Fruit fly (Drosophila melanogaster) whole organism, embryonic: ENCODE results near the gene CG11672.
A peak's percentile ranks its signal among the peaks of the same experiment; 100 is the strongest.

Source experiments
- Atf3 ChIP-seq: fragments of 200-800 bp; sonication (Bioruptor generic); optimal IDR thresholded peaks from 3 replicates; lab custom pipeline; 2016; ENCODE audit warnings: missing biosample characterization, missing genetic modification characterization
- Bdp1 ChIP-seq: fragments of 200-800 bp; sonication (Bioruptor generic); optimal IDR thresholded peaks from 3 replicates; lab custom pipeline; 2016; ENCODE audit warnings: missing biosample characterization, missing genetic modification characterization
- BtbVII ChIP-seq: fragments of 200-800 bp; sonication (Bioruptor generic); optimal IDR thresholded peaks from 3 replicates; lab custom pipeline; 2017; ENCODE audit warnings: missing biosample characterization, mild to moderate bottlenecking, missing genetic modification characterization
- Bteb2 ChIP-seq: fragments of 200-800 bp; sonication (Bioruptor generic); optimal IDR thresholded peaks from 2 replicates; lab custom pipeline; 2016; ENCODE audit warnings: missing biosample characterization, missing genetic modification characterization
- CG10147 ChIP-seq: fragments of 200-800 bp; sonication (Bioruptor generic); optimal IDR thresholded peaks from 2 replicates; lab custom pipeline; 2019; ENCODE audit warnings: missing biosample characterization, mild to moderate bottlenecking, missing genetic modification characterization, moderate library complexity
- CG12219 ChIP-seq: fragments of 200-800 bp; sonication (Bioruptor generic); optimal IDR thresholded peaks from 3 replicates; lab custom pipeline; 2018; ENCODE audit warnings: missing biosample characterization, mild to moderate bottlenecking, missing genetic modification characterization
- CG12769 ChIP-seq: fragments of 200-800 bp; sonication (Bioruptor generic); optimal IDR thresholded peaks from 2 replicates; lab custom pipeline; 2019; ENCODE audit warnings: missing biosample characterization, mild to moderate bottlenecking, missing genetic modification characterization, moderate library complexity
- CG17385 ChIP-seq: fragments of 200-800 bp; sonication (Bioruptor generic); optimal IDR thresholded peaks from 3 replicates; lab custom pipeline; 2018; ENCODE audit warnings: missing biosample characterization, mild to moderate bottlenecking, missing genetic modification characterization
- CG18262 ChIP-seq: fragments of 200-800 bp; optimal IDR thresholded peaks from 3 replicates; lab custom pipeline; 2019; ENCODE audit warnings: missing biosample characterization, mild to moderate bottlenecking, missing genetic modification characterization, moderate library complexity
- CG1832 ChIP-seq: fragments of 200-800 bp; sonication (Bioruptor generic); optimal IDR thresholded peaks from 2 replicates; lab custom pipeline; 2017; ENCODE audit warnings: missing biosample characterization, mild to moderate bottlenecking, missing genetic modification characterization, inconsistent platforms
- CG2678 ChIP-seq: fragments of 200-800 bp; sonication (Bioruptor generic); optimal IDR thresholded peaks from 3 replicates; lab custom pipeline; 2019; ENCODE audit warnings: missing biosample characterization, mild to moderate bottlenecking, missing genetic modification characterization, moderate library complexity
- CG2712 ChIP-seq: fragments of 200-800 bp; optimal IDR thresholded peaks from 3 replicates; lab custom pipeline; 2019; ENCODE audit warnings: missing biosample characterization, mild to moderate bottlenecking, missing genetic modification characterization, moderate library complexity
- CG3163 ChIP-seq: fragments of 200-800 bp; sonication (Bioruptor generic); optimal IDR thresholded peaks from 3 replicates; lab custom pipeline; 2016; ENCODE audit warnings: missing biosample characterization, missing genetic modification characterization
- CG4820 ChIP-seq: fragments of 200-800 bp; sonication (Bioruptor generic); optimal IDR thresholded peaks from 3 replicates; lab custom pipeline; 2016; ENCODE audit warnings: missing biosample characterization, missing genetic modification characterization
- CG5245 ChIP-seq: fragments of 200-800 bp; sonication (Bioruptor generic); optimal IDR thresholded peaks from 3 replicates; lab custom pipeline; 2016; ENCODE audit warnings: missing biosample characterization, missing genetic modification characterization
- CG5953 ChIP-seq: fragments of 200-800 bp; sonication (Bioruptor generic); IDR thresholded peaks from 2 replicates; pipeline ENCODE4 v1.3.6; 2022; ENCODE audit warnings: missing biosample characterization, missing genetic modification characterization
- CG6689 ChIP-seq: fragments of 200-800 bp; sonication (Bioruptor generic); IDR thresholded peaks from 2 replicates; pipeline ENCODE4 v1.3.6; 2022; ENCODE audit warnings: missing biosample characterization, missing genetic modification characterization
- CG6765 ChIP-seq: fragments of 200-800 bp; sonication (Bioruptor generic); optimal IDR thresholded peaks from 3 replicates; lab custom pipeline; 2017; ENCODE audit warnings: missing biosample characterization, mild to moderate bottlenecking, missing genetic modification characterization
- CG6791 ChIP-seq: fragments of 200-800 bp; sonication (Bioruptor generic); IDR thresholded peaks from 3 replicates; pipeline ENCODE4 v1.3.6; 2022; ENCODE audit warnings: missing biosample characterization, missing genetic modification characterization; ENCODE audit not compliant: partially characterized antibody
- CG7839 ChIP-seq: fragments of 200-800 bp; sonication (Bioruptor generic); optimal IDR thresholded peaks from 3 replicates; lab custom pipeline; 2018; ENCODE audit warnings: missing biosample characterization, mild to moderate bottlenecking, missing genetic modification characterization, moderate library complexity
- CoRest ChIP-seq: fragments of 200-800 bp; sonication (Bioruptor generic); optimal IDR thresholded peaks from 3 replicates; lab custom pipeline; 2018; ENCODE audit warnings: missing biosample characterization, mild to moderate bottlenecking, missing genetic modification characterization, moderate library complexity
- D ChIP-seq, 2 experiments: fragments of 200-800 bp in 1 of 2; fragments of >200 bp in 1 of 2; sonication (Bioruptor generic) in 1 of 2; optimal IDR thresholded peaks; 2 replicates in 1 of 2; 3 replicates in 1 of 2; lab custom pipeline; 2017; ENCODE audit warnings: mild to moderate bottlenecking in 1 of 2, missing biosample characterization in 1 of 2, missing genetic modification characterization in 1 of 2, missing genetic modification reagents in 1 of 2
- Deaf1 ChIP-seq: fragments of 200-800 bp; optimal IDR thresholded peaks from 3 replicates; lab custom pipeline; 2019; ENCODE audit warnings: missing biosample characterization, mild to moderate bottlenecking, missing genetic modification characterization, moderate library complexity
- Doc2 ChIP-seq: fragments of 200-800 bp; sonication (Bioruptor generic); IDR thresholded peaks from 2 replicates; pipeline ENCODE4 v1.3.6; 2022; ENCODE audit warnings: missing biosample characterization, missing genetic modification characterization
- Dref ChIP-seq: fragments of 200-800 bp; sonication (Bioruptor generic); IDR thresholded peaks from 2 replicates; pipeline ENCODE4 v1.3.6; 2022; ENCODE audit warnings: missing biosample characterization, missing genetic modification characterization
- Drgx ChIP-seq: fragments of 200-800 bp; sonication (Bioruptor generic); IDR thresholded peaks from 2 replicates; pipeline ENCODE4 v1.3.6; 2022; ENCODE audit warnings: missing biosample characterization, missing genetic modification characterization
- Fer1 ChIP-seq: fragments of 200-800 bp; sonication (Bioruptor generic); optimal IDR thresholded peaks from 2 replicates; lab custom pipeline; 2017; ENCODE audit warnings: missing biosample characterization, mild to moderate bottlenecking, missing genetic modification characterization
- Hey ChIP-seq: fragments of 200-800 bp; sonication (Bioruptor generic); optimal IDR thresholded peaks from 3 replicates; lab custom pipeline; 2018; ENCODE audit warnings: missing biosample characterization, mild to moderate bottlenecking, missing genetic modification characterization
- HmgD ChIP-seq: fragments of 200-800 bp; sonication (Bioruptor generic); optimal IDR thresholded peaks from 3 replicates; lab custom pipeline; 2016; ENCODE audit warnings: missing biosample characterization, missing genetic modification characterization
- Hmx ChIP-seq: fragments of 200-800 bp; sonication (Bioruptor generic); optimal IDR thresholded peaks from 2 replicates; lab custom pipeline; 2016; ENCODE audit warnings: missing biosample characterization, missing genetic modification characterization
- Hr51 ChIP-seq, 2 experiments: fragments of 200-800 bp; sonication (Bioruptor generic); optimal IDR thresholded peaks; 2 replicates in 1 of 2; 3 replicates in 1 of 2; lab custom pipeline; 2016 to 2018; ENCODE audit warnings: missing biosample characterization in 2 of 2, missing genetic modification characterization in 2 of 2, mild to moderate bottlenecking in 1 of 2, moderate library complexity in 1 of 2
- Oli ChIP-seq: fragments of 200-800 bp; sonication (Bioruptor generic); optimal IDR thresholded peaks from 2 replicates; lab custom pipeline; 2018; ENCODE audit warnings: missing biosample characterization, mild to moderate bottlenecking, missing genetic modification characterization, moderate library complexity
- PHDP ChIP-seq: fragments of 200-800 bp; sonication (Bioruptor generic); optimal IDR thresholded peaks from 3 replicates; lab custom pipeline; 2018; ENCODE audit warnings: missing biosample characterization, mild to moderate bottlenecking, missing genetic modification characterization, moderate library complexity
- Scr ChIP-seq: fragments of 200-800 bp; sonication (Bioruptor generic); IDR thresholded peaks from 2 replicates; pipeline ENCODE4 v1.3.6; 2022; ENCODE audit warnings: missing biosample characterization, missing genetic modification characterization; ENCODE audit not compliant: partially characterized antibody
- Sry-δ ChIP-seq: fragments of 200-800 bp; sonication (Bioruptor generic); optimal IDR thresholded peaks from 2 replicates; lab custom pipeline; 2016; ENCODE audit warnings: missing biosample characterization, missing genetic modification characterization
- ase ChIP-seq: fragments of 200-800 bp; sonication (Bioruptor generic); IDR thresholded peaks from 3 replicates; pipeline ENCODE4 v1.3.6; 2022; ENCODE audit warnings: missing biosample characterization, missing genetic modification characterization
- ato ChIP-seq: fragments of 200-800 bp; sonication (Bioruptor generic); IDR thresholded peaks from 2 replicates; pipeline ENCODE4 v1.3.6; 2022; ENCODE audit warnings: missing biosample characterization, missing genetic modification characterization; ENCODE audit not compliant: partially characterized antibody
- bcd ChIP-seq: fragments of 200-800 bp; sonication (Bioruptor generic); optimal IDR thresholded peaks from 2 replicates; lab custom pipeline; 2017; ENCODE audit warnings: missing biosample characterization, mild to moderate bottlenecking, missing genetic modification characterization
- caup ChIP-seq: fragments of 200-800 bp; sonication (Bioruptor generic); optimal IDR thresholded peaks from 3 replicates; lab custom pipeline; 2017; ENCODE audit warnings: missing biosample characterization, mild to moderate bottlenecking, missing genetic modification characterization, moderate library complexity; ENCODE audit not compliant: severe bottlenecking
- chm ChIP-seq: fragments of 200-800 bp; sonication (Bioruptor generic); IDR thresholded peaks from 2 replicates; pipeline ENCODE4 v1.3.6; 2022; ENCODE audit warnings: missing biosample characterization, missing genetic modification characterization
- fd3F ChIP-seq: fragments of 200-800 bp; sonication (Bioruptor generic); optimal IDR thresholded peaks from 2 replicates; lab custom pipeline; 2018; ENCODE audit warnings: missing biosample characterization, mild to moderate bottlenecking, missing genetic modification characterization, moderate library complexity
- inv ChIP-seq: fragments of 200-800 bp; sonication (Bioruptor generic); IDR thresholded peaks from 2 replicates; pipeline ENCODE4 v1.3.6; 2022; ENCODE audit warnings: missing biosample characterization, missing genetic modification characterization; ENCODE audit not compliant: partially characterized antibody
- jumu ChIP-seq: fragments of 200-800 bp; sonication (Bioruptor generic); optimal IDR thresholded peaks from 3 replicates; lab custom pipeline; 2016; ENCODE audit warnings: missing biosample characterization, missing genetic modification characterization
- mam ChIP-seq: fragments of 200-800 bp; sonication (Bioruptor generic); optimal IDR thresholded peaks from 3 replicates; lab custom pipeline; 2016; ENCODE audit warnings: missing biosample characterization, missing genetic modification characterization
- prd ChIP-seq, 3 experiments: fragments of >200 bp in 2 of 3; fragments of 200-800 bp in 1 of 3; sonication (Bioruptor generic) in 1 of 3; optimal IDR thresholded peaks in 2 of 3; IDR thresholded peaks in 1 of 3; 2 replicates in 2 of 3; 3 replicates in 1 of 3; pipeline versions ENCODE4 v1.3.6 to Lab custom; 2017 to 2022; ENCODE audit warnings: missing biosample characterization in 1 of 3, missing genetic modification characterization in 1 of 3
- pzg ChIP-seq: fragments of 200-800 bp; sonication (Bioruptor generic); optimal IDR thresholded peaks from 3 replicates; lab custom pipeline; 2018; ENCODE audit warnings: missing biosample characterization, mild to moderate bottlenecking, missing genetic modification characterization, moderate library complexity
- sima ChIP-seq: fragments of 200-800 bp; sonication (Bioruptor generic); optimal IDR thresholded peaks from 2 replicates; lab custom pipeline; 2016; ENCODE audit warnings: missing biosample characterization, missing genetic modification characterization
- sna ChIP-seq: fragments of 200-800 bp; sonication (Bioruptor generic); IDR thresholded peaks from 2 replicates; pipeline ENCODE4 v1.3.6; 2022; ENCODE audit warnings: missing biosample characterization, missing genetic modification characterization; ENCODE audit not compliant: partially characterized antibody
- z ChIP-seq: fragments of 200-800 bp; sonication (Bioruptor generic); IDR thresholded peaks from 3 replicates; pipeline ENCODE4 v1.3.6; 2022; ENCODE audit warnings: missing biosample characterization, missing genetic modification characterization

Gene CG11672

dm6 chr3R:8256040-8256439 is 34.3 kb downstream of the CG11672 start (continued):
- TF ChIP-seq CG6765 (no peak), PHDP (tag; lab: Kevin White, UChicago) (peak; percentile 42), jumu (GFP tag; lab: Kevin White, UChicago) (no peak), pzg (no peak), Bteb2 (GFP tag; lab: Kevin White, UChicago) (peak; percentile 11), Oli (tag; lab: Kevin White, UChicago) (peak; percentile 7), sima (GFP tag; lab: Kevin White, UChicago) (no peak), mam (peak; percentile 12), caup (GFP tag; lab: Kevin White, UChicago) (peak; percentile 31), fd3F (GFP tag; lab: Kevin White, UChicago) (no peak), Deaf1 (tag; lab: Kevin White, UChicago) (peak; percentile 4), CG17385 (peak; percentile 25), Hmx (no peak), CG4820 (GFP tag; lab: Kevin White, UChicago) (no peak), CG5953 (GFP tag; lab: Robert Waterston, UW) (no peak), prd (optimal IDR thresholded peaks at IDR 0.05; lab: Kevin White, UChicago) (no peak), prd (GFP tag; IDR thresholded peaks at IDR 0.05; lab: Robert Waterston, UW) (no peak), Bdp1 (no peak), CG2712 (tag; lab: Kevin White, UChicago) (peak; percentile 12), BtbVII (GFP tag; lab: Kevin White, UChicago) (no peak), CG10147 (peak; percentile 26), CG7839 (peak; percentile 59), Sry-δ (GFP tag; lab: Kevin White, UChicago) (no peak), sna (no peak), bcd (peak; percentile 19), CG6791 (GFP tag; lab: Robert Waterston, UW) (no peak), CG18262 (tag; lab: Kevin White, UChicago) (peak; percentile 6), Scr (GFP tag; lab: Robert Waterston, UW) (no peak), Doc2 (GFP tag; lab: Robert Waterston, UW) (no peak), D (optimal IDR thresholded peaks at IDR 0.05; lab: Kevin White, UChicago) (no peak), D (GFP tag; optimal IDR thresholded peaks at IDR 0.05; lab: Kevin White, UChicago) (no peak), ase (GFP tag; lab: Robert Waterston, UW) (0 out of 3 replicates have a peak, but pooled peaks have one; percentile 11), Drgx (GFP tag; lab: Robert Waterston, UW) (peak; percentile 67; the same call in 1 of the 2 replicates), HmgD (no peak), Hr51 (GFP tag; optimal IDR thresholded peaks at IDR 0.05; lab: Kevin White, UChicago) (peak in 1 of 2 experiments; percentile 52), Atf3 (GFP tag; lab: Kevin White, UChicago) (no peak), CG2678 (tag; lab: Kevin White, UChicago) (peak; percentile 61), z (GFP tag; lab: Robert Waterston, UW) (no peak), CG12769 (tag; lab: Kevin White, UChicago) (peak; percentile 40), CG5245 (GFP tag; lab: Kevin White, UChicago) (no peak), CoRest (tag; lab: Kevin White, UChicago) (peak; percentile 43), Fer1 (GFP tag; lab: Kevin White, UChicago) (peak; percentile 45), inv (GFP tag; lab: Robert Waterston, UW) (no peak), Dref (GFP tag; lab: Robert Waterston, UW) (no peak), ato (GFP tag; lab: Robert Waterston, UW) (no peak), CG1832 (GFP tag; lab: Kevin White, UChicago) (no peak), CG3163 (GFP tag; lab: Kevin White, UChicago) (no peak), CG12219 (GFP tag; lab: Kevin White, UChicago) (peak; percentile 39), Hey (tag; lab: Kevin White, UChicago) (no peak), CG6689 (no peak), chm (GFP tag; lab: Robert Waterston, UW) (no peak)
